Fruit fly (Drosophila melanogaster) whole organism, prepupa: ENCODE measurements around the gene GstD2.

Experiments
- Blimp-1 ChIP-seq: fragments of 200-800 bp; sonication (Bioruptor generic); optimal IDR thresholded peaks from 3 replicates; lab custom pipeline; 2017; ENCODE audit warnings: missing biosample characterization, missing genetic modification characterization, mild to moderate bottlenecking, moderate library complexity, missing genetic modification reagents
- CG10631 ChIP-seq: fragments of 200-800 bp; sonication (Bioruptor generic); optimal IDR thresholded peaks from 2 replicates; lab custom pipeline; 2016; ENCODE audit warnings: missing biosample characterization, missing genetic modification characterization
- CG10669 ChIP-seq: fragments of 200-800 bp; sonication (Bioruptor generic); optimal IDR thresholded peaks from 3 replicates; lab custom pipeline; 2018; ENCODE audit warnings: missing biosample characterization, mild to moderate bottlenecking, missing genetic modification characterization, moderate library complexity
- CG11294 ChIP-seq: fragments of 200-800 bp; sonication (Bioruptor generic); IDR thresholded peaks from 2 replicates; pipeline ENCODE4 v1.3.6; 2022; ENCODE audit warnings: missing biosample characterization, missing genetic modification characterization
- CG11762 ChIP-seq: fragments of 200-800 bp; sonication (Bioruptor generic); optimal IDR thresholded peaks from 3 replicates; lab custom pipeline; 2016; ENCODE audit warnings: missing biosample characterization, missing genetic modification characterization; ENCODE audit not compliant: insufficient read depth
- CG11902 ChIP-seq: fragments of 200-800 bp; sonication (Bioruptor generic); optimal IDR thresholded peaks from 3 replicates; lab custom pipeline; 2016; ENCODE audit warnings: missing biosample characterization, missing genetic modification characterization
- CG1621 ChIP-seq: fragments of 200-800 bp; sonication (Bioruptor generic); optimal IDR thresholded peaks from 3 replicates; lab custom pipeline; 2018; ENCODE audit warnings: missing biosample characterization, mild to moderate bottlenecking, missing genetic modification characterization
- CG16779 ChIP-seq: fragments of 200-800 bp; sonication (Bioruptor generic); optimal IDR thresholded peaks from 3 replicates; lab custom pipeline; 2017; ENCODE audit warnings: missing biosample characterization, mild to moderate bottlenecking, missing genetic modification characterization
- CG3032 ChIP-seq: fragments of 200-800 bp; optimal IDR thresholded peaks from 2 replicates; lab custom pipeline; 2019; ENCODE audit warnings: missing biosample characterization, mild to moderate bottlenecking, missing genetic modification characterization, moderate library complexity
- CG31627 ChIP-seq: fragments of 200-800 bp; sonication (Bioruptor generic); optimal IDR thresholded peaks from 3 replicates; lab custom pipeline; 2016; ENCODE audit warnings: missing biosample characterization, missing genetic modification characterization
- CG34406 ChIP-seq: fragments of 200-800 bp; sonication (Bioruptor generic); optimal IDR thresholded peaks from 3 replicates; lab custom pipeline; 2016; ENCODE audit warnings: missing biosample characterization, missing genetic modification characterization
- CG3919 ChIP-seq: fragments of 200-800 bp; sonication (Bioruptor generic); optimal IDR thresholded peaks from 3 replicates; lab custom pipeline; 2016; ENCODE audit warnings: missing biosample characterization, missing genetic modification characterization
- CG6276 ChIP-seq: fragments of 200-800 bp; sonication (Bioruptor generic); optimal IDR thresholded peaks from 2 replicates; lab custom pipeline; 2017; ENCODE audit warnings: missing biosample characterization, mild to moderate bottlenecking, missing genetic modification characterization
- CG6792 ChIP-seq: fragments of 200-800 bp; sonication (Bioruptor generic); optimal IDR thresholded peaks from 3 replicates; lab custom pipeline; 2016; ENCODE audit warnings: missing biosample characterization, missing genetic modification characterization
- CG6808 ChIP-seq: fragments of 200-800 bp; sonication (Bioruptor generic); optimal IDR thresholded peaks from 3 replicates; lab custom pipeline; 2017; ENCODE audit warnings: missing biosample characterization, missing genetic modification characterization, mild to moderate bottlenecking, moderate library complexity, missing genetic modification reagents
- CG8119 ChIP-seq: fragments of 200-800 bp; sonication (Bioruptor generic); IDR thresholded peaks from 3 replicates; pipeline ENCODE4 v1.3.6; 2022; ENCODE audit warnings: missing biosample characterization, missing genetic modification characterization
- CG8319 ChIP-seq: fragments of 200-800 bp; sonication (Bioruptor generic); optimal IDR thresholded peaks from 3 replicates; lab custom pipeline; 2016; ENCODE audit warnings: missing biosample characterization, missing genetic modification characterization
- CG8632 ChIP-seq: fragments of 200-800 bp; sonication (Bioruptor generic); optimal IDR thresholded peaks from 3 replicates; lab custom pipeline; 2016; ENCODE audit warnings: missing biosample characterization, missing genetic modification characterization
- CG9139 ChIP-seq: fragments of 200-800 bp; sonication (Bioruptor generic); optimal IDR thresholded peaks from 3 replicates; lab custom pipeline; 2017; ENCODE audit warnings: missing biosample characterization, mild to moderate bottlenecking, missing genetic modification characterization
- Eip78C ChIP-seq: fragments of 200-800 bp; sonication (Bioruptor generic); peaks from one replicate; lab custom pipeline; 2016; ENCODE audit warnings: missing biosample characterization, missing genetic modification characterization
- Eip93F ChIP-seq: fragments of 200-800 bp; sonication (Bioruptor generic); optimal IDR thresholded peaks from 2 replicates; lab custom pipeline; 2016; ENCODE audit warnings: missing biosample characterization, mild to moderate bottlenecking, missing genetic modification characterization
- Ets96B ChIP-seq: fragments of 200-800 bp; optimal IDR thresholded peaks from 2 replicates; lab custom pipeline; 2019; ENCODE audit warnings: missing biosample characterization, mild to moderate bottlenecking, missing genetic modification characterization, moderate library complexity
- Gug ChIP-seq: fragments of 200-800 bp; sonication (Bioruptor generic); IDR thresholded peaks from 2 replicates; pipeline ENCODE4 v1.3.6; 2022; ENCODE audit warnings: missing biosample characterization, missing genetic modification characterization
- Hr39 ChIP-seq: fragments of 200-800 bp; sonication (Bioruptor generic); optimal IDR thresholded peaks from 2 replicates; lab custom pipeline; 2016; ENCODE audit warnings: missing biosample characterization, missing genetic modification characterization
- Hr4 ChIP-seq: fragments of 200-800 bp; sonication (Bioruptor generic); optimal IDR thresholded peaks from 3 replicates; lab custom pipeline; 2016; ENCODE audit warnings: missing biosample characterization, missing genetic modification characterization
- Lpt ChIP-seq: fragments of 200-800 bp; sonication (Bioruptor generic); optimal IDR thresholded peaks from 3 replicates; lab custom pipeline; 2016; ENCODE audit warnings: missing biosample characterization, missing genetic modification characterization
- Met ChIP-seq: fragments of 200-800 bp; sonication (Bioruptor generic); optimal IDR thresholded peaks from 3 replicates; lab custom pipeline; 2016; ENCODE audit warnings: missing biosample characterization, missing genetic modification characterization
- OdsH ChIP-seq: fragments of 200-800 bp; sonication (Bioruptor generic); optimal IDR thresholded peaks from 3 replicates; lab custom pipeline; 2016; ENCODE audit warnings: missing biosample characterization, missing genetic modification characterization
- Sox102F ChIP-seq: fragments of 200-800 bp; sonication (Bioruptor generic); optimal IDR thresholded peaks from 2 replicates; lab custom pipeline; 2016; ENCODE audit warnings: missing biosample characterization, mild to moderate bottlenecking, missing genetic modification characterization
- Sox14 ChIP-seq: fragments of 200-800 bp; sonication (Bioruptor generic); optimal IDR thresholded peaks from 3 replicates; lab custom pipeline; 2016; ENCODE audit warnings: missing biosample characterization, missing genetic modification characterization
- Sox15 ChIP-seq: fragments of 200-800 bp; sonication (Bioruptor generic); optimal IDR thresholded peaks from 3 replicates; lab custom pipeline; 2016; ENCODE audit warnings: missing biosample characterization, missing genetic modification characterization
- achi ChIP-seq: fragments of 200-800 bp; sonication (Bioruptor generic); optimal IDR thresholded peaks from 3 replicates; lab custom pipeline; 2016; ENCODE audit warnings: missing biosample characterization, missing genetic modification characterization
- dac ChIP-seq: fragments of 200-800 bp; sonication (Bioruptor generic); optimal IDR thresholded peaks from 2 replicates; lab custom pipeline; 2017; ENCODE audit warnings: missing biosample characterization, mild to moderate bottlenecking, missing genetic modification characterization
- dsx ChIP-seq: fragments of 200-800 bp; optimal IDR thresholded peaks from 3 replicates; lab custom pipeline; 2019; ENCODE audit warnings: missing biosample characterization, mild to moderate bottlenecking, missing genetic modification characterization, moderate library complexity; ENCODE audit not compliant: poor library complexity, severe bottlenecking
- eg ChIP-seq: fragments of 200-800 bp; sonication (Bioruptor generic); IDR thresholded peaks from 3 replicates; pipeline ENCODE4 v1.3.6; 2022; ENCODE audit warnings: missing biosample characterization, missing genetic modification characterization
- fd59A ChIP-seq: fragments of 200-800 bp; sonication (Bioruptor generic); optimal IDR thresholded peaks from 2 replicates; lab custom pipeline; 2017; ENCODE audit warnings: missing biosample characterization, mild to moderate bottlenecking, missing genetic modification characterization, missing genetic modification reagents
- fkh ChIP-seq: fragments of 200-800 bp; sonication (Bioruptor generic); optimal IDR thresholded peaks from 3 replicates; lab custom pipeline; 2017; ENCODE audit warnings: missing biosample characterization, mild to moderate bottlenecking, missing genetic modification characterization, moderate library complexity
- lz ChIP-seq: fragments of 200-800 bp; sonication (Bioruptor generic); optimal IDR thresholded peaks from 3 replicates; lab custom pipeline; 2016; ENCODE audit warnings: missing biosample characterization, missing genetic modification characterization
- net ChIP-seq: fragments of 200-800 bp; sonication (Bioruptor generic); optimal IDR thresholded peaks from 3 replicates; lab custom pipeline; 2016; ENCODE audit warnings: missing biosample characterization, missing genetic modification characterization
- pdm3 ChIP-seq: fragments of 200-800 bp; sonication (Bioruptor generic); optimal IDR thresholded peaks from 3 replicates; lab custom pipeline; 2016; ENCODE audit warnings: missing biosample characterization, missing genetic modification characterization
- salr ChIP-seq, 2 experiments: fragments of 200-800 bp; sonication (Bioruptor generic); optimal IDR thresholded peaks; 3 replicates each; lab custom pipeline; 2016 to 2018; ENCODE audit warnings: missing biosample characterization in 2 of 2, missing genetic modification characterization in 2 of 2, mild to moderate bottlenecking in 1 of 2
- spab ChIP-seq: fragments of 200-800 bp; sonication (Bioruptor generic); optimal IDR thresholded peaks from 2 replicates; lab custom pipeline; 2017; ENCODE audit warnings: missing biosample characterization, mild to moderate bottlenecking, missing genetic modification characterization, missing genetic modification reagents
- ss ChIP-seq, 2 experiments: fragments of 200-800 bp; sonication (Bioruptor generic); optimal IDR thresholded peaks; 2 replicates in 1 of 2; 3 replicates in 1 of 2; lab custom pipeline; 2017 to 2018; ENCODE audit warnings: mild to moderate bottlenecking in 2 of 2, missing biosample characterization in 2 of 2, missing genetic modification characterization in 2 of 2, moderate library complexity in 1 of 2
- svp ChIP-seq: fragments of 200-800 bp; sonication (Bioruptor generic); peaks from one replicate; lab custom pipeline; 2016; ENCODE audit warnings: missing biosample characterization, missing genetic modification characterization
- topi ChIP-seq: fragments of 200-800 bp; sonication (Bioruptor generic); optimal IDR thresholded peaks from 3 replicates; lab custom pipeline; 2016; ENCODE audit warnings: missing biosample characterization, missing genetic modification characterization
- vri ChIP-seq: fragments of 200-800 bp; sonication (Bioruptor generic); optimal IDR thresholded peaks from 3 replicates; lab custom pipeline; 2016; ENCODE audit warnings: missing biosample characterization, mild to moderate bottlenecking, missing genetic modification characterization

The GstD2 gene

dm6 chr3R:12365887-12366286 lies 5.9 kb upstream of the GstD2 start:
- TF ChIP-seq vri (GFP tag; lab: Kevin White, UChicago), result peak; percentile 8
- no peak for TF ChIP-seq OdsH (GFP tag; lab: Kevin White, UChicago)
- peak; percentile 31 for TF ChIP-seq fkh (GFP tag; lab: Kevin White, UChicago)
- TF ChIP-seq Eip93F (GFP tag; lab: Kevin White, UChicago), result peak; percentile 3

DNA sequence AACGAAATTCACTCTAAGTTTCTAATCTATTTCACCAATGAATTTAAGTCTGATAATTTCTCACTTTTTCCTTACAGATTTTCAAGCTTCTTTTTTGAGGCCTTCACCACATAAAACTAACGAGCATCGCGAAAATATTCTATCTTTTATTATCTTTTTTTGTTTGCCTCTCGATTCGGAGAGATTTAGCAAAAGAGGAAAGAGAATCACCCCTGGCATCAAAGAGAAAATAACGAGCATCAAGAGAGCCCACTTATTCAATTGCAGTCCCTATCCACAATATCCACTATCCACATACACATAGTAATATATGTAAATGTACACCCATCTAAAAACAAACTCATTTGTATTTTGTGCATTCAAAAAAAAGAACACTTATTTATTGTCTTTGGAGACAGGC lies 4.3 kb upstream of the GstD2 start, which contains the start of gene GstD9:
Gene GstD9 (minus strand): TSS at position 101 of the 400 bp plus-strand sequence.
- TF ChIP-seq fd59A (GFP tag; lab: Kevin White, UChicago), result no peak
- peak; percentile 41 for TF ChIP-seq Eip78C (GFP tag; lab: Kevin White, UChicago)
- TF ChIP-seq CG8319 (GFP tag; lab: Kevin White, UChicago), result no peak

DNA sequence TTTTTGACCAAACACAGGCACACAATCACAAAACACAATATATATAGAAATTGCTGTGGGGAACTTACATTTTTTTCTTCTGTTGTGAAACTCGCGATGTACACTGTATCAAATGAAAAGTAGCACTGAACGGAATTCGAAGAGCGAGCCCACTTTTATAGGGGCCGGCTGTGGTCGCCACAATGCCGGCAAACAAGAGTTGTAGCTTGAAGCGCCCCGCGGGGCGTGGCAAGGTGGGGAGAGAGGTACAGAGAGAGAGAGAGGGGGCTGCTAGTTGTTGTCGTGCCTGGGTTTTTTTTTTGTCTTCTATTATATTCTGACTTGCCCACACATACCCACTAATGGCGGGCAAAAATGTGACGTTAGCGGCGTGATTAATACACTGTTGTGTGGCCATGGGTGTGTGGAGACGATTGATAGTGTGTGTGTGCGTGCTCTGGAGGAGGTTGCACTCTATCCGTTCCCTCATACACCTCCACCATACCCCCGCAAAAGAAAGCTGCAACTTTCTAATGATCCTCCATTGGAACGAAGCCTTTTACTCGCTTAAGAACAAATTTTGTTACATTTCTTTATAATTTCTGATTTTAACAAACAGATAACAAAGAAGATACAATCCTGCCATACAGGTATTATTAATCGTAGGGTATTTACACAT lies 2.5 kb upstream of the GstD2 start, which contains the start of gene GstD1:
Gene GstD1 (minus strand): TSS at position 134 of the 658 bp plus-strand sequence.
- peak; percentile 36 for TF ChIP-seq CG9139 (GFP tag; lab: Kevin White, UChicago)
- peak; percentile 36 for TF ChIP-seq CG16779 (tag; lab: Kevin White, UChicago)
- peak; percentile 59 for TF ChIP-seq fd59A (GFP tag; lab: Kevin White, UChicago)
- no peak for TF ChIP-seq CG11902 (GFP tag; lab: Kevin White, UChicago)
- TF ChIP-seq Met (GFP tag; lab: Kevin White, UChicago), result peak; percentile 50
- TF ChIP-seq Hr4 (GFP tag; lab: Kevin White, UChicago), result peak; percentile 83
- TF ChIP-seq spab, result peak; percentile 25
- peak; percentile 83 for TF ChIP-seq Lpt (GFP tag; lab: Kevin White, UChicago)
- 0 out of 2 replicates have a peak, but pooled peaks have one; percentile 52 for TF ChIP-seq Gug (GFP tag; lab: Robert Waterston, UW)
- peak; percentile 72 for TF ChIP-seq CG8119
- TF ChIP-seq Hr39, result peak; percentile 61
- TF ChIP-seq CG10669 (GFP tag; lab: Kevin White, UChicago), result peak; percentile 40
- TF ChIP-seq CG31627, result peak; percentile 47
- TF ChIP-seq CG6792, result peak; percentile 21
- TF ChIP-seq CG3032 (tag; lab: Kevin White, UChicago), result peak; percentile 45
- TF ChIP-seq CG10631 (GFP tag; lab: Kevin White, UChicago), result peak; percentile 61
- no peak for TF ChIP-seq CG1621 (tag; lab: Kevin White, UChicago)
- TF ChIP-seq topi (GFP tag; lab: Kevin White, UChicago), result peak; percentile 48
- TF ChIP-seq ss (GFP tag; optimal IDR thresholded peaks at IDR 0.05; lab: Kevin White, UChicago), result peak; percentile 3 to 53
- peak; percentile 49 for TF ChIP-seq vri (GFP tag; lab: Kevin White, UChicago)
- no peak for TF ChIP-seq CG8632 (GFP tag; lab: Kevin White, UChicago)
- TF ChIP-seq lz (GFP tag; lab: Kevin White, UChicago), result peak; percentile 64
- TF ChIP-seq pdm3 (GFP tag; lab: Kevin White, UChicago), result peak; percentile 43
- TF ChIP-seq OdsH (GFP tag; lab: Kevin White, UChicago), result peak; percentile 59
- TF ChIP-seq eg, result peak; percentile 75
- peak; percentile 47 for TF ChIP-seq dac (GFP tag; lab: Kevin White, UChicago)
- TF ChIP-seq CG34406 (GFP tag; lab: Kevin White, UChicago), result peak; percentile 43
- peak; percentile 2 for TF ChIP-seq Sox102F (GFP tag; lab: Kevin White, UChicago)
- TF ChIP-seq svp, result peak; percentile 79
- TF ChIP-seq dsx, result peak; percentile 20
- peak; percentile 74 for TF ChIP-seq achi (GFP tag; lab: Kevin White, UChicago)
- peak; percentile 59 for TF ChIP-seq CG11294 (GFP tag; lab: Robert Waterston, UW)
- peak; percentile 71 for TF ChIP-seq CG3919
- TF ChIP-seq CG6276 (GFP tag; lab: Kevin White, UChicago), result peak; percentile 77
- TF ChIP-seq net (GFP tag; lab: Kevin White, UChicago), result peak; percentile 63
- peak in 1 of 2 experiments; percentile 81 for TF ChIP-seq salr (GFP tag; optimal IDR thresholded peaks at IDR 0.05; lab: Kevin White, UChicago)
- peak; percentile 67 for TF ChIP-seq Sox14
- TF ChIP-seq Sox15 (GFP tag; lab: Kevin White, UChicago), result peak; percentile 10
- TF ChIP-seq CG11762 (GFP tag; lab: Kevin White, UChicago), result peak; percentile 30
- TF ChIP-seq Ets96B (tag; lab: Kevin White, UChicago), result peak; percentile 51
- TF ChIP-seq Blimp-1 (GFP tag; lab: Kevin White, UChicago), result no peak
- TF ChIP-seq CG6808 (GFP tag; lab: Kevin White, UChicago), result peak; percentile 51
